Fruit fly (Drosophila melanogaster) Kc167 (cell line): ENCODE results near the gene HDAC1.

Experiments
- Myc ChIP-seq: fragments of >200 bp; optimal IDR thresholded peaks from 2 replicates; lab custom pipeline; 2017; ENCODE audit warnings: missing external identifiers
- insv ChIP-seq: fragments of >200 bp; optimal IDR thresholded peaks from 3 replicates; lab custom pipeline; 2018; ENCODE audit warnings: missing external identifiers
- psq ChIP-seq: fragments of >200 bp; optimal IDR thresholded peaks from 2 replicates; lab custom pipeline; 2017; ENCODE audit warnings: missing external identifiers

DNA sequence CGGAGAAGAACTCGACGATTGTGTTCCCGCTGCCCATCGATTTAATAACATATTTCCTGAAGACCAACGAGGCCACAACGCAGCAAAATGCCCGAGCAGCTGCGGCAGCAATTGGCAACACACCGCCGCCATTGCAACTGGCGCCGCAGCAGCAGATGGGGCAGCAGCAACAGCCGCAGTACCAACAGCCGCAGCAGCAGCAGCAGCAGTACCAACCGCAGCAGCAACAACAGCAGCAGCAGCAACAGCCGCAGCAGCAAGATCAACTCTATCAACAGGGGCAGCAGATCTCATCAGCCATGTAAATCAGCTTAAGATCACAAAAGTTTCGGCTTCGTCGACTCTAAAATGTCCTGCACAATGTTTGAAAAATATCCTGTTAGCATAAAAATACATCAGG lies 36.5 kb upstream of the HDAC1 start:
- TF ChIP-seq psq (lab: Kevin White, UChicago) (no peak), insv (lab: Kevin White, UChicago) (no peak), Myc (lab: Kevin White, UChicago) (no peak)
